Comparison of ENCODE assay signal across 5 fruit fly cellular contexts in the genomic region with DNA sequence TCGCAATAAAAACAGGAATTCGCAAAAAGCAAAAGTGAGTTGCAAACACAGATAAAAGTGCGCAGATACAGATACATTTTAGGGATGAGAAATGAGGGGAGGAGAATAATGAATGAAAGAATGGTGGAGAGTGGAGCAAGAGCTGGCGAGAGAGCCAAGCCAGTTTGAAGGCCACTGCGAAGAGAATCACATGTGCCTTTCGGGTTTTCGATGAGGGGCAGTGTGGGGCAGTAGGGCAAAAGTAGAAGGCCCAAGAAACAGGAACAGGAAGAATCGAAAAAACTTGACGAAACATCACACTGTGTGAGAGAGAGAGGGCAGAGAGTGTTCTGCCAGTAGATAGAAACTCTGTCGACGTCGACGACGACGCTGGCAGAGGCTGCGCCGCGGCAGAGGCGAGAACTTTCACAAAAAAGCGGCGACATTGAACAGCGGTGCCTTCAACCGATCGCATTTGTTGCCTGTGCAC.
TF ChIP-seq lines count a peak whose summit lies in the region.

No protein-coding gene starts in this region.

- TF ChIP-seq CTCF in whole organism, embryonic (GFP tag; optimal IDR thresholded peaks at IDR 0.05; lab: Kevin White, UChicago): no peak

TF ChIP-seq in whole organism, adult, 20 proteins besides CTCF, POLR2A, EP300 and RAD21:
- peak; percentile 71 for TF ChIP-seq pad (GFP tag; optimal IDR thresholded peaks at IDR 0.05; lab: Kevin White, UChicago)
- no peak for TF ChIP-seq CG11617 (GFP tag; optimal IDR thresholded peaks at IDR 0.05; lab: Kevin White, UChicago)
- TF ChIP-seq ovo (GFP tag; optimal IDR thresholded peaks at IDR 0.05; lab: Kevin White, UChicago): no peak
- peak; percentile 80 for TF ChIP-seq cic (GFP tag; optimal IDR thresholded peaks at IDR 0.05; lab: Kevin White, UChicago)
- TF ChIP-seq bab1 (GFP tag; optimal IDR thresholded peaks at IDR 0.05; lab: Kevin White, UChicago): no peak
- peak; percentile 58 for TF ChIP-seq CG12768 (GFP tag; optimal IDR thresholded peaks at IDR 0.05; lab: Kevin White, UChicago)
- TF ChIP-seq Clk (GFP tag; optimal IDR thresholded peaks at IDR 0.05; lab: Kevin White, UChicago): no peak
- peak; percentile 94 for TF ChIP-seq Mnt (GFP tag; optimal IDR thresholded peaks at IDR 0.05; lab: Kevin White, UChicago)
- TF ChIP-seq CG7045 (GFP tag; optimal IDR thresholded peaks at IDR 0.05; lab: Kevin White, UChicago): no peak
- no peak for TF ChIP-seq Crg-1 (GFP tag; optimal IDR thresholded peaks at IDR 0.05; lab: Kevin White, UChicago)
- TF ChIP-seq CG7101 (tag; optimal IDR thresholded peaks at IDR 0.05; lab: Kevin White, UChicago): no peak

TF ChIP-seq in whole organism, embryonic, 481 proteins besides CTCF, POLR2A, EP300 and RAD21:
- TF ChIP-seq unpg (GFP tag; optimal IDR thresholded peaks at IDR 0.05; lab: Kevin White, UChicago): no peak
- TF ChIP-seq caup (GFP tag; optimal IDR thresholded peaks at IDR 0.05; lab: Kevin White, UChicago; ENCODE audit: severe bottlenecking): no peak
- peak; percentile 89 for TF ChIP-seq Adf1 (GFP tag; IDR thresholded peaks at IDR 0.05; lab: Robert Waterston, UW)
- no peak for TF ChIP-seq yki (optimal IDR thresholded peaks at IDR 0.05; lab: Kevin White, UChicago)
- peak; percentile 46 to 68 for TF ChIP-seq Trl (optimal IDR thresholded peaks at IDR 0.05; lab: Kevin White, UChicago)
- TF ChIP-seq Trl (GFP tag; optimal IDR thresholded peaks at IDR 0.05; lab: Kevin White, UChicago): no peak
- 0 out of 4 replicates have a peak, but pooled peaks have one; percentile 51 for TF ChIP-seq chinmo (GFP tag; IDR thresholded peaks at IDR 0.05; lab: Robert Waterston, UW; ENCODE audit: partially characterized antibody)
- TF ChIP-seq Optix (GFP tag; IDR thresholded peaks at IDR 0.05; lab: Robert Waterston, UW): 0 out of 3 replicates have a peak, but pooled peaks have one; percentile 34
- TF ChIP-seq ftz-f1 (GFP tag; optimal IDR thresholded peaks at IDR 0.05; lab: Kevin White, UChicago): peak; percentile 68
- TF ChIP-seq CG15601 (tag; optimal IDR thresholded peaks at IDR 0.05; lab: Kevin White, UChicago): peak; percentile 72
- no peak for TF ChIP-seq pzg (GFP tag; optimal IDR thresholded peaks at IDR 0.05; lab: Kevin White, UChicago)
- TF ChIP-seq nom (GFP tag; optimal IDR thresholded peaks at IDR 0.05; lab: Kevin White, UChicago): peak; percentile 29
- 0 out of 2 replicates have a peak, but pooled peaks have one; percentile 28 for TF ChIP-seq crol (GFP tag; IDR thresholded peaks at IDR 0.05; lab: Robert Waterston, UW)
- no peak for TF ChIP-seq phol (tag; optimal IDR thresholded peaks at IDR 0.05; lab: Kevin White, UChicago)

TF ChIP-seq in whole organism, prepupa, 60 proteins besides CTCF, POLR2A, EP300 and RAD21 (continues in another document):
- TF ChIP-seq OdsH (GFP tag; optimal IDR thresholded peaks at IDR 0.05; lab: Kevin White, UChicago): no peak
- no peak for TF ChIP-seq fd85E (GFP tag; optimal IDR thresholded peaks at IDR 0.05; lab: Kevin White, UChicago)
- TF ChIP-seq svp (GFP tag; lab: Kevin White, UChicago): no peak
- TF ChIP-seq CG34406 (GFP tag; optimal IDR thresholded peaks at IDR 0.05; lab: Kevin White, UChicago): no peak
- TF ChIP-seq dsx (GFP tag; optimal IDR thresholded peaks at IDR 0.05; lab: Kevin White, UChicago; ENCODE audit: poor library complexity, severe bottlenecking): peak; percentile 62
- TF ChIP-seq salr (GFP tag; optimal IDR thresholded peaks at IDR 0.05; lab: Kevin White, UChicago): peak in 1 of 2 experiments; percentile 9
- TF ChIP-seq CG8632 (GFP tag; optimal IDR thresholded peaks at IDR 0.05; lab: Kevin White, UChicago): no peak
- TF ChIP-seq Eip75B (GFP tag; optimal IDR thresholded peaks at IDR 0.05; lab: Kevin White, UChicago): peak; percentile 50
- TF ChIP-seq spab (GFP tag; optimal IDR thresholded peaks at IDR 0.05; lab: Kevin White, UChicago): no peak
- no peak for TF ChIP-seq CG32006 (GFP tag; optimal IDR thresholded peaks at IDR 0.05; lab: Kevin White, UChicago)
- TF ChIP-seq CG16779 (tag; optimal IDR thresholded peaks at IDR 0.05; lab: Kevin White, UChicago): no peak
- TF ChIP-seq Ets21C (GFP tag; optimal IDR thresholded peaks at IDR 0.05; lab: Kevin White, UChicago): no peak
- no peak for TF ChIP-seq Sox15 (GFP tag; optimal IDR thresholded peaks at IDR 0.05; lab: Kevin White, UChicago)
- TF ChIP-seq fkh (GFP tag; optimal IDR thresholded peaks at IDR 0.05; lab: Kevin White, UChicago): no peak
- no peak for TF ChIP-seq cyc (GFP tag; optimal IDR thresholded peaks at IDR 0.05; lab: Kevin White, UChicago)
- TF ChIP-seq achi (GFP tag; optimal IDR thresholded peaks at IDR 0.05; lab: Kevin White, UChicago): no peak
- no peak for TF ChIP-seq topi (GFP tag; optimal IDR thresholded peaks at IDR 0.05; lab: Kevin White, UChicago)
- TF ChIP-seq Hr39 (GFP tag; optimal IDR thresholded peaks at IDR 0.05; lab: Kevin White, UChicago): no peak
- TF ChIP-seq CG8319 (GFP tag; optimal IDR thresholded peaks at IDR 0.05; lab: Kevin White, UChicago): no peak
- TF ChIP-seq Eip93F (GFP tag; optimal IDR thresholded peaks at IDR 0.05; lab: Kevin White, UChicago): peak; percentile 13
- peak; percentile 12 for TF ChIP-seq Ets96B (tag; optimal IDR thresholded peaks at IDR 0.05; lab: Kevin White, UChicago)

TF ChIP-seq in whole organism, pupa, 21 proteins besides CTCF, POLR2A, EP300 and RAD21:
- peak; percentile 20 for TF ChIP-seq CG15710 (tag; optimal IDR thresholded peaks at IDR 0.05; lab: Kevin White, UChicago)
- TF ChIP-seq D1 (tag; optimal IDR thresholded peaks at IDR 0.05; lab: Kevin White, UChicago): no peak
- peak; percentile 82 for TF ChIP-seq EcR (GFP tag; optimal IDR thresholded peaks at IDR 0.05; lab: Kevin White, UChicago)
- peak; percentile 19; the same call in 1 of the 2 replicates for TF ChIP-seq CG12605 (GFP tag; IDR thresholded peaks at IDR 0.05; lab: Robert Waterston, UW)
- TF ChIP-seq CG4496 (GFP tag; IDR thresholded peaks at IDR 0.05; lab: Robert Waterston, UW): 0 out of 3 replicates have a peak, but pooled peaks have one; percentile 18
- TF ChIP-seq CG8301 (tag; optimal IDR thresholded peaks at IDR 0.05; lab: Kevin White, UChicago): no peak
- TF ChIP-seq CG8159 (tag; optimal IDR thresholded peaks at IDR 0.05; lab: Kevin White, UChicago): peak; percentile 5
- TF ChIP-seq CG9948 (tag; optimal IDR thresholded peaks at IDR 0.05; lab: Kevin White, UChicago): no peak
- TF ChIP-seq CG13204 (GFP tag; optimal IDR thresholded peaks at IDR 0.05; lab: Kevin White, UChicago): peak; percentile 24
- no peak for TF ChIP-seq CG34367 (tag; optimal IDR thresholded peaks at IDR 0.05; lab: Kevin White, UChicago)
- peak; percentile 20 for TF ChIP-seq gl (tag; optimal IDR thresholded peaks at IDR 0.05; lab: Kevin White, UChicago)

TF ChIP-seq in whole organism, wandering third instar larva, 38 proteins besides CTCF, POLR2A, EP300 and RAD21:
- TF ChIP-seq pan (optimal IDR thresholded peaks at IDR 0.05; lab: Kevin White, UChicago) (no peak), OdsH (GFP tag; optimal IDR thresholded peaks at IDR 0.05; lab: Kevin White, UChicago) (no peak), br (GFP tag; optimal IDR thresholded peaks at IDR 0.05; lab: Kevin White, UChicago) (no peak), dmrt93B (GFP tag; optimal IDR thresholded peaks at IDR 0.05; lab: Kevin White, UChicago) (no peak), Vsx2 (GFP tag; optimal IDR thresholded peaks at IDR 0.05; lab: Kevin White, UChicago; ENCODE audit: partially characterized antibody) (no peak), CG32264 (GFP tag; optimal IDR thresholded peaks at IDR 0.05; lab: Kevin White, UChicago) (no peak), Jra (GFP tag; optimal IDR thresholded peaks at IDR 0.05; lab: Kevin White, UChicago) (no peak), Dfd (GFP tag; optimal IDR thresholded peaks at IDR 0.05; lab: Kevin White, UChicago) (no peak), psq (GFP tag; optimal IDR thresholded peaks at IDR 0.05; lab: Kevin White, UChicago) (peak; percentile 97), Hr83 (GFP tag; optimal IDR thresholded peaks at IDR 0.05; lab: Kevin White, UChicago; ENCODE audit: poor library complexity, severe bottlenecking) (peak; percentile 58), Abd-B (GFP tag; optimal IDR thresholded peaks at IDR 0.05; lab: Kevin White, UChicago) (no peak), sage (GFP tag; optimal IDR thresholded peaks at IDR 0.05; lab: Kevin White, UChicago) (no peak), CG9705 (GFP tag; optimal IDR thresholded peaks at IDR 0.05; lab: Kevin White, UChicago) (no peak), fru (GFP tag; optimal IDR thresholded peaks at IDR 0.05; lab: Kevin White, UChicago) (peak; percentile 70), Hr78 (GFP tag; optimal IDR thresholded peaks at IDR 0.05; lab: Kevin White, UChicago) (no peak), Myc (optimal IDR thresholded peaks at IDR 0.05; lab: Kevin White, UChicago) (no peak), CrebA (GFP tag; optimal IDR thresholded peaks at IDR 0.05; lab: Kevin White, UChicago; ENCODE audit: borderline replicate concordance) (peak; percentile 40), dsf (GFP tag; optimal IDR thresholded peaks at IDR 0.05; lab: Kevin White, UChicago; ENCODE audit: borderline replicate concordance) (no peak), woc (GFP tag; optimal IDR thresholded peaks at IDR 0.05; lab: Kevin White, UChicago) (no peak), Sp1 (GFP tag; optimal IDR thresholded peaks at IDR 0.05; lab: Kevin White, UChicago) (no peak), usp (GFP tag; optimal IDR thresholded peaks at IDR 0.05; lab: Kevin White, UChicago) (no peak), dl (GFP tag; optimal IDR thresholded peaks at IDR 0.05; lab: Kevin White, UChicago; ENCODE audit: insufficient read depth in 1 of 2, partially characterized antibody in 2 of 2) (peak; percentile 50 to 71), tai (GFP tag; optimal IDR thresholded peaks at IDR 0.05; lab: Kevin White, UChicago) (no peak), lola (GFP tag; optimal IDR thresholded peaks at IDR 0.05; lab: Kevin White, UChicago) (no peak), sv (GFP tag; optimal IDR thresholded peaks at IDR 0.05; lab: Kevin White, UChicago) (no peak), HLH106 (tag; optimal IDR thresholded peaks at IDR 0.05; lab: Kevin White, UChicago) (no peak), Dif (GFP tag; optimal IDR thresholded peaks at IDR 0.05; lab: Kevin White, UChicago; ENCODE audit: partially characterized antibody) (peak; percentile 76), Mio (GFP tag; optimal IDR thresholded peaks at IDR 0.05; lab: Kevin White, UChicago) (no peak), GATAd (GFP tag; optimal IDR thresholded peaks at IDR 0.05; lab: Kevin White, UChicago) (no peak)
